Fruit fly (Drosophila melanogaster) whole organism, embryonic: Measurements from ENCODE around the gene kirre.

Source experiments
- Awh ChIP-seq: fragments of 200-800 bp; sonication (Bioruptor generic); IDR thresholded peaks from 2 replicates; pipeline ENCODE4, ENCODE4 v1.3.6; 2022; ENCODE audit warnings: missing biosample characterization, missing genetic modification characterization
- CG10565 ChIP-seq: fragments of 200-800 bp; sonication (Bioruptor generic); optimal IDR thresholded peaks from 3 replicates; lab custom pipeline; 2016; ENCODE audit warnings: missing biosample characterization, mild to moderate bottlenecking, missing genetic modification characterization
- CG10959 ChIP-seq: fragments of 200-800 bp; sonication (Bioruptor generic); IDR thresholded peaks from 2 replicates; pipeline ENCODE4 v1.3.6; 2022; ENCODE audit warnings: missing biosample characterization, missing genetic modification characterization
- CG11696 ChIP-seq: fragments of 200-800 bp; sonication (Bioruptor generic); IDR thresholded peaks from 2 replicates; pipeline ENCODE4 v1.3.6; 2022; ENCODE audit warnings: missing biosample characterization, missing genetic modification characterization
- CG12071 ChIP-seq: fragments of 200-800 bp; sonication (Bioruptor generic); optimal IDR thresholded peaks from 3 replicates; lab custom pipeline; 2018; ENCODE audit warnings: missing biosample characterization, mild to moderate bottlenecking, missing genetic modification characterization
- CG12942 ChIP-seq: fragments of 200-800 bp; sonication (Bioruptor generic); optimal IDR thresholded peaks from 3 replicates; lab custom pipeline; 2016; ENCODE audit warnings: missing biosample characterization, missing genetic modification characterization
- CG13624 ChIP-seq: fragments of 200-800 bp; sonication (Bioruptor generic); optimal IDR thresholded peaks from 2 replicates; lab custom pipeline; 2016; ENCODE audit warnings: missing biosample characterization, missing genetic modification characterization
- CG14014 ChIP-seq: fragments of 200-800 bp; sonication (Bioruptor generic); IDR thresholded peaks from 2 replicates; pipeline ENCODE4 v1.3.6; 2022; ENCODE audit warnings: missing biosample characterization, missing genetic modification characterization
- CG14965 ChIP-seq: fragments of 200-800 bp; sonication (Bioruptor generic); optimal IDR thresholded peaks from 2 replicates; lab custom pipeline; 2016; ENCODE audit warnings: missing biosample characterization, missing genetic modification characterization, borderline replicate concordance
- CG15011 ChIP-seq: fragments of 200-800 bp; sonication (Bioruptor generic); optimal IDR thresholded peaks from 3 replicates; lab custom pipeline; 2018; ENCODE audit warnings: missing biosample characterization, mild to moderate bottlenecking, missing genetic modification characterization
- CG1602 ChIP-seq: fragments of 200-800 bp; sonication (Bioruptor generic); optimal IDR thresholded peaks from 3 replicates; lab custom pipeline; 2016; ENCODE audit warnings: missing biosample characterization, missing genetic modification characterization
- CG3847 ChIP-seq: fragments of 200-800 bp; sonication (Bioruptor generic); IDR thresholded peaks from 2 replicates; pipeline ENCODE4 v1.3.6; 2022; ENCODE audit warnings: missing biosample characterization, missing genetic modification characterization
- CG4404 ChIP-seq: fragments of 200-800 bp; sonication (Bioruptor generic); IDR thresholded peaks from 2 replicates; pipeline ENCODE4 v1.3.6; 2022; ENCODE audit warnings: missing biosample characterization, missing genetic modification characterization
- CG6654 ChIP-seq: fragments of 200-800 bp; sonication (Bioruptor generic); optimal IDR thresholded peaks from 2 replicates; lab custom pipeline; 2017; ENCODE audit warnings: missing biosample characterization, mild to moderate bottlenecking, missing genetic modification characterization
- CG7372 ChIP-seq: fragments of 200-800 bp; sonication (Bioruptor generic); IDR thresholded peaks from 2 replicates; pipeline ENCODE4 v1.3.6; 2022; ENCODE audit warnings: missing biosample characterization, missing genetic modification characterization
- CG7839 ChIP-seq: fragments of 200-800 bp; sonication (Bioruptor generic); optimal IDR thresholded peaks from 3 replicates; lab custom pipeline; 2018; ENCODE audit warnings: missing biosample characterization, mild to moderate bottlenecking, missing genetic modification characterization, moderate library complexity
- CG8924 ChIP-seq: fragments of 200-800 bp; optimal IDR thresholded peaks from 3 replicates; lab custom pipeline; 2019; ENCODE audit warnings: missing biosample characterization, mild to moderate bottlenecking, missing genetic modification characterization, moderate library complexity
- CG9215 ChIP-seq: fragments of 200-800 bp; sonication (Bioruptor generic); IDR thresholded peaks from 2 replicates; pipeline ENCODE4 v1.3.6; 2022; ENCODE audit warnings: missing biosample characterization, missing genetic modification characterization
- CG9727 ChIP-seq: fragments of 200-800 bp; sonication (Bioruptor generic); optimal IDR thresholded peaks from 3 replicates; lab custom pipeline; 2017; ENCODE audit warnings: missing biosample characterization, mild to moderate bottlenecking, missing genetic modification characterization
- CrebB ChIP-seq: fragments of 200-800 bp; sonication (Bioruptor generic); optimal IDR thresholded peaks from 3 replicates; lab custom pipeline; 2018; ENCODE audit warnings: missing biosample characterization, mild to moderate bottlenecking, missing genetic modification characterization
- Fer3 ChIP-seq: fragments of 200-800 bp; sonication (Bioruptor generic); optimal IDR thresholded peaks from 2 replicates; lab custom pipeline; 2018; ENCODE audit warnings: missing biosample characterization, mild to moderate bottlenecking, missing genetic modification characterization, moderate library complexity
- HLH4C ChIP-seq: fragments of 200-800 bp; sonication (Bioruptor generic); IDR thresholded peaks from 3 replicates; pipeline ENCODE4 v1.3.6; 2022; ENCODE audit warnings: missing biosample characterization, missing genetic modification characterization; ENCODE audit not compliant: partially characterized antibody
- Hsf ChIP-seq: fragments of 200-800 bp; sonication (Bioruptor generic); optimal IDR thresholded peaks from 3 replicates; lab custom pipeline; 2016; ENCODE audit warnings: missing biosample characterization, missing genetic modification characterization
- Lpt ChIP-seq: fragments of >200 bp; optimal IDR thresholded peaks from 2 replicates; lab custom pipeline; 2018; ENCODE audit warnings: missing biosample characterization, missing genetic modification characterization
- MESR4 ChIP-seq: fragments of 200-800 bp; sonication (Bioruptor generic); optimal IDR thresholded peaks from 2 replicates; lab custom pipeline; 2018; ENCODE audit warnings: missing biosample characterization, mild to moderate bottlenecking, missing genetic modification characterization, moderate library complexity
- NFAT ChIP-seq: fragments of 200-800 bp; sonication (Bioruptor generic); IDR thresholded peaks from 2 replicates; pipeline ENCODE4 v1.3.6; 2022; ENCODE audit warnings: missing biosample characterization, missing genetic modification characterization
- Oli ChIP-seq: fragments of 200-800 bp; sonication (Bioruptor generic); optimal IDR thresholded peaks from 2 replicates; lab custom pipeline; 2018; ENCODE audit warnings: missing biosample characterization, mild to moderate bottlenecking, missing genetic modification characterization, moderate library complexity
- Pdp1 ChIP-seq, 2 experiments: fragments of 200-800 bp; sonication (Bioruptor generic); optimal IDR thresholded peaks; 3 replicates each; lab custom pipeline; 2016; ENCODE audit warnings: missing biosample characterization in 2 of 2, missing genetic modification characterization in 2 of 2, mild to moderate bottlenecking in 1 of 2, moderate library complexity in 1 of 2
- Ravus ChIP-seq: fragments of 200-800 bp; sonication (Bioruptor generic); IDR thresholded peaks from 2 replicates; pipeline ENCODE4 v1.3.6; 2022; ENCODE audit warnings: missing biosample characterization, missing genetic modification characterization
- Rx ChIP-seq: fragments of 200-800 bp; sonication (Bioruptor generic); IDR thresholded peaks from 2 replicates; pipeline ENCODE4 v1.3.6; 2022; ENCODE audit warnings: missing biosample characterization, missing genetic modification characterization
- Scr ChIP-seq: fragments of 200-800 bp; sonication (Bioruptor generic); IDR thresholded peaks from 2 replicates; pipeline ENCODE4 v1.3.6; 2022; ENCODE audit warnings: missing biosample characterization, missing genetic modification characterization; ENCODE audit not compliant: partially characterized antibody
- Sry-δ ChIP-seq: fragments of 200-800 bp; sonication (Bioruptor generic); optimal IDR thresholded peaks from 2 replicates; lab custom pipeline; 2016; ENCODE audit warnings: missing biosample characterization, missing genetic modification characterization
- YL-1 ChIP-seq: fragments of 200-800 bp; sonication (Bioruptor generic); optimal IDR thresholded peaks from 3 replicates; lab custom pipeline; 2017; ENCODE audit warnings: missing biosample characterization, mild to moderate bottlenecking, missing genetic modification characterization
- abd-A ChIP-seq: fragments of 200-800 bp; sonication (Bioruptor generic); optimal IDR thresholded peaks from 3 replicates; lab custom pipeline; 2019; ENCODE audit warnings: missing biosample characterization, mild to moderate bottlenecking, missing genetic modification characterization, moderate library complexity
- bsh ChIP-seq, 2 experiments: fragments of 200-800 bp; sonication (Bioruptor generic); optimal IDR thresholded peaks; 2 replicates each; lab custom pipeline; 2017 to 2018; ENCODE audit warnings: mild to moderate bottlenecking in 2 of 2, missing biosample characterization in 2 of 2, missing genetic modification characterization in 2 of 2, moderate library complexity in 1 of 2
- cas ChIP-seq: fragments of 200-800 bp; sonication (Bioruptor generic); IDR thresholded peaks from 2 replicates; pipeline ENCODE4 v1.3.6; 2022; ENCODE audit warnings: missing biosample characterization, missing genetic modification characterization
- fd3F ChIP-seq: fragments of 200-800 bp; sonication (Bioruptor generic); optimal IDR thresholded peaks from 2 replicates; lab custom pipeline; 2018; ENCODE audit warnings: missing biosample characterization, mild to moderate bottlenecking, missing genetic modification characterization, moderate library complexity
- hb ChIP-seq: fragments of 200-800 bp; sonication (Bioruptor generic); IDR thresholded peaks from 3 replicates; pipeline ENCODE4 v1.3.6; 2022; ENCODE audit warnings: missing biosample characterization, missing genetic modification characterization; ENCODE audit not compliant: partially characterized antibody
- her ChIP-seq: fragments of 200-800 bp; sonication (Bioruptor generic); optimal IDR thresholded peaks from 2 replicates; lab custom pipeline; 2016; ENCODE audit warnings: missing biosample characterization, missing genetic modification characterization
- p53 ChIP-seq: fragments of 200-800 bp; sonication (Bioruptor generic); optimal IDR thresholded peaks from 2 replicates; lab custom pipeline; 2016; ENCODE audit warnings: missing biosample characterization, missing genetic modification characterization
- repo ChIP-seq: fragments of 200-800 bp; sonication (Bioruptor generic); optimal IDR thresholded peaks from 2 replicates; lab custom pipeline; 2016; ENCODE audit warnings: missing biosample characterization, missing genetic modification characterization
- ro ChIP-seq: fragments of 200-800 bp; sonication (Bioruptor generic); IDR thresholded peaks from 2 replicates; pipeline ENCODE4 v1.3.6; 2022; ENCODE audit warnings: missing biosample characterization, missing genetic modification characterization
- sima ChIP-seq: fragments of 200-800 bp; sonication (Bioruptor generic); optimal IDR thresholded peaks from 2 replicates; lab custom pipeline; 2016; ENCODE audit warnings: missing biosample characterization, missing genetic modification characterization
- slou ChIP-seq: fragments of 200-800 bp; sonication (Bioruptor generic); optimal IDR thresholded peaks from 3 replicates; lab custom pipeline; 2016; ENCODE audit warnings: missing biosample characterization, missing genetic modification characterization
- trh ChIP-seq: fragments of 200-800 bp; sonication (Bioruptor generic); optimal IDR thresholded peaks from 2 replicates; lab custom pipeline; 2016; ENCODE audit warnings: missing biosample characterization, missing genetic modification characterization
- unc-4 ChIP-seq: fragments of 200-800 bp; sonication (Bioruptor generic); IDR thresholded peaks from 2 replicates; pipeline ENCODE4 v1.3.6; 2022; ENCODE audit warnings: missing biosample characterization, missing genetic modification characterization; ENCODE audit not compliant: partially characterized antibody
- vvl ChIP-seq: fragments of 200-800 bp; sonication (Bioruptor generic); IDR thresholded peaks from 2 replicates; pipeline ENCODE4 v1.3.6; 2022; ENCODE audit warnings: missing biosample characterization, missing genetic modification characterization

The kirre gene

dm6 chrX:3162405-3163256, 422.4 kb downstream of the kirre start (continued):
- TF ChIP-seq CG13624 (GFP tag; lab: Kevin White, UChicago): peak; percentile 88
- TF ChIP-seq p53 (GFP tag; lab: Kevin White, UChicago): peak; percentile 78
- TF ChIP-seq abd-A (tag; lab: Kevin White, UChicago): peak; percentile 10
- TF ChIP-seq Rx (GFP tag; lab: Robert Waterston, UW): peak; percentile 84
- TF ChIP-seq CG12071 (GFP tag; lab: Kevin White, UChicago): peak; percentile 87
- peak; percentile 92 for TF ChIP-seq CG8924 (tag; lab: Kevin White, UChicago)
- TF ChIP-seq CrebB (tag; lab: Kevin White, UChicago): peak; percentile 89
- TF ChIP-seq fd3F (GFP tag; lab: Kevin White, UChicago): peak; percentile 78
- TF ChIP-seq bsh (GFP tag; optimal IDR thresholded peaks at IDR 0.05; lab: Kevin White, UChicago): peak; percentile 31 to 96
- peak; percentile 80 for TF ChIP-seq CG7372 (GFP tag; lab: Robert Waterston, UW)
- peak; percentile 96 for TF ChIP-seq Oli (tag; lab: Kevin White, UChicago)
- TF ChIP-seq CG1602: peak; percentile 93
- peak; percentile 60 for TF ChIP-seq Ravus (GFP tag; lab: Robert Waterston, UW)
- TF ChIP-seq Fer3: peak; percentile 86
- peak; percentile 41; the same call in 1 of the 2 replicates for TF ChIP-seq cas (GFP tag; lab: Robert Waterston, UW)
- peak; percentile 95 for TF ChIP-seq vvl (GFP tag; lab: Robert Waterston, UW)
- TF ChIP-seq MESR4: peak; percentile 39
- TF ChIP-seq CG14014 (GFP tag; lab: Robert Waterston, UW): peak; percentile 86
- peak; percentile 89 to 92 for TF ChIP-seq Pdp1 (GFP tag; optimal IDR thresholded peaks at IDR 0.05; lab: Kevin White, UChicago)
- TF ChIP-seq Scr: no peak
- peak; percentile 95 for TF ChIP-seq Hsf
- TF ChIP-seq slou: peak; percentile 78
- TF ChIP-seq CG14965 (GFP tag; lab: Kevin White, UChicago): peak; percentile 67
- peak; percentile 93 for TF ChIP-seq Awh (GFP tag; lab: Robert Waterston, UW)
- peak; percentile 81 for TF ChIP-seq CG10565 (GFP tag; lab: Kevin White, UChicago)
- TF ChIP-seq CG6654 (GFP tag; lab: Kevin White, UChicago): peak; percentile 80
- peak; percentile 88 for TF ChIP-seq CG12942 (GFP tag; lab: Kevin White, UChicago)
- TF ChIP-seq NFAT (GFP tag; lab: Robert Waterston, UW): peak; percentile 50; the same call in 1 of the 2 replicates
- peak; percentile 99 for TF ChIP-seq CG11696
- peak; percentile 72 for TF ChIP-seq YL-1 (GFP tag; lab: Kevin White, UChicago)
- TF ChIP-seq her: peak; percentile 88
- TF ChIP-seq trh: peak; percentile 46
- TF ChIP-seq Sry-δ (GFP tag; lab: Kevin White, UChicago): peak; percentile 56
- 0 out of 2 replicates have a peak, but pooled peaks have one; percentile 17 for TF ChIP-seq unc-4 (GFP tag; lab: Robert Waterston, UW)
- TF ChIP-seq CG15011 (GFP tag; lab: Kevin White, UChicago): peak; percentile 87
- peak; percentile 85 for TF ChIP-seq ro (GFP tag; lab: Robert Waterston, UW)
- peak; percentile 75 for TF ChIP-seq sima (GFP tag; lab: Kevin White, UChicago)
- TF ChIP-seq CG3847 (GFP tag; lab: Robert Waterston, UW): peak; percentile 79
- TF ChIP-seq repo (GFP tag; lab: Kevin White, UChicago): peak; percentile 89
- TF ChIP-seq CG4404 (GFP tag; lab: Robert Waterston, UW): peak; percentile 91
- TF ChIP-seq Lpt: peak; percentile 14
- TF ChIP-seq CG7839: peak; percentile 96
- peak; percentile 92 for TF ChIP-seq CG10959 (GFP tag; lab: Robert Waterston, UW)
- peak; percentile 95 for TF ChIP-seq CG9727 (GFP tag; lab: Kevin White, UChicago)
- peak; percentile 78 for TF ChIP-seq CG9215
- TF ChIP-seq HLH4C (GFP tag; lab: Robert Waterston, UW): 0 out of 3 replicates have a peak, but pooled peaks have one; percentile 15
- no peak for TF ChIP-seq hb (GFP tag; lab: Robert Waterston, UW)
